Worm (Caenorhabditis elegans): ENCODE data around the gene flp-25.
A peak's percentile ranks its signal among the peaks of the same experiment; 100 is the strongest.

flp-25 gene

DNA sequence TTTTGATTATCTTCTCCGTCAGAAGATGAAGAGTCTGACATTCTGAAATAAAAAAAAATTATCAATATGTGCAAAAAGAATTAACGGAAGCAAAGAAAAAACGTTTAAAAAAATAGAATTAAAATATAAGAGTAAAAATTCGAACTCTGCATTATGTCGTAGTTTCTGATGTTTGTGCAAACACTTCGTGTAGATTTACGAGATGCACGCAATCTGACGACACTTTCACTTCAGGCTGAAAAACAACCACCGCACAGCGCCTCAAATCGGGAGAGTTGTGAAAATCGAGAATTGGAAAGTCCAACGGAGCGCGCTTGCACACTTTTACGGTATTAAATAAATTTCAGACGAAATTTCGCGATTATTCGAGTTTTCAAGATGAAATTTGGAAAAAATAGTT, 45.3 kb downstream of the flp-25 start, which contains the start of gene T26G10.1:
T26G10.1 (minus strand) TSS at position 42 of the 400 bp plus-strand sequence.
- TF ChIP-seq unc-62 (GFP tag; optimal IDR thresholded peaks at IDR 0.05) (no peak), C34B4.2 (tag; optimal IDR thresholded peaks at IDR 0.05) (no peak), nhr-47 (tag; optimal IDR thresholded peaks at IDR 0.05) (peak; percentile 87), efl-1 (optimal IDR thresholded peaks at IDR 0.05) (peak; percentile 76 to 83), efl-1 (GFP tag; optimal IDR thresholded peaks at IDR 0.05 in 1 of 2) (peak; percentile 73 to 97), unc-98 (GFP tag; IDR thresholded peaks at IDR 0.05) (no peak), C16A3.4 (tag; optimal IDR thresholded peaks at IDR 0.05) (peak; percentile 51), mab-9 (GFP tag; IDR thresholded peaks at IDR 0.05) (peak; percentile 85), F16B12.6 (tag; optimal IDR thresholded peaks at IDR 0.05) (peak; percentile 94), ama-1 (optimal IDR thresholded peaks at IDR 0.05) (no peak), elt-3 (tag; optimal IDR thresholded peaks at IDR 0.05) (peak in 1 of 6 experiments; percentile 33), hlh-4 (tag; optimal IDR thresholded peaks at IDR 0.05) (no peak), blmp-1 (tag; optimal IDR thresholded peaks at IDR 0.05) (peak; percentile 93), fkh-8 (tag; optimal IDR thresholded peaks at IDR 0.05) (peak; percentile 70), ztf-11 (tag; optimal IDR thresholded peaks at IDR 0.05) (peak in 1 of 2 experiments; percentile 38), nhr-76 (tag; optimal IDR thresholded peaks at IDR 0.05) (no peak), nhr-12 (tag; optimal IDR thresholded peaks at IDR 0.05) (no peak), nhr-11 (tag; optimal IDR thresholded peaks at IDR 0.05) (no peak), vab-15 (tag; optimal IDR thresholded peaks at IDR 0.05) (no peak), fkh-4 (tag; optimal IDR thresholded peaks at IDR 0.05; ENCODE audit: borderline replicate concordance) (no peak), aly-2 (tag; optimal IDR thresholded peaks at IDR 0.05) (no peak), ets-5 (GFP tag; IDR thresholded peaks at IDR 0.05) (no peak), snpc-4 (tag; optimal IDR thresholded peaks at IDR 0.05) (peak; percentile 80), alr-1 (tag; optimal IDR thresholded peaks at IDR 0.05; ENCODE audit: borderline replicate concordance) (no peak), efl-3 (GFP tag; optimal IDR thresholded peaks at IDR 0.05) (no peak), rnt-1 (tag; optimal IDR thresholded peaks at IDR 0.05) (peak; percentile 79), dpl-1 (GFP tag; optimal IDR thresholded peaks at IDR 0.05) (peak; percentile 73 to 79 (median 78)), hlh-17 (GFP tag; optimal IDR thresholded peaks at IDR 0.05; ENCODE audit: borderline replicate concordance) (no peak), isw-1 (GFP tag; IDR thresholded peaks at IDR 0.05) (peak; percentile 91), ceh-90 (tag; optimal IDR thresholded peaks at IDR 0.05) (no peak), mep-1 (tag; optimal IDR thresholded peaks at IDR 0.05) (peak; percentile 78), nhr-85 (tag) (peak; percentile 87), C04F5.9 (tag; optimal IDR thresholded peaks at IDR 0.05) (peak; percentile 62), pax-3 (tag; optimal IDR thresholded peaks at IDR 0.05) (peak; percentile 45), sox-4 (tag; optimal IDR thresholded peaks at IDR 0.05) (peak; percentile 50), nhr-237 (tag; optimal IDR thresholded peaks at IDR 0.05) (no peak), fos-1 (tag; optimal IDR thresholded peaks at IDR 0.05) (peak; percentile 64), tlp-1 (tag; optimal IDR thresholded peaks at IDR 0.05) (no peak), xbp-1 (tag; optimal IDR thresholded peaks at IDR 0.05) (peak; percentile 79), ceh-82 (tag; optimal IDR thresholded peaks at IDR 0.05) (peak; percentile 62 to 75 (median 65)), skn-1 (tag; optimal IDR thresholded peaks at IDR 0.05) (peak; percentile 48), lin-35 (GFP tag; optimal IDR thresholded peaks at IDR 0.05) (peak; percentile 73 to 77), swsn-7 (tag; optimal IDR thresholded peaks at IDR 0.05) (peak; percentile 84), Y116A8C.19 (tag; optimal IDR thresholded peaks at IDR 0.05; ENCODE audit: borderline replicate concordance) (no peak), nhr-90 (tag; optimal IDR thresholded peaks at IDR 0.05; ENCODE audit: poor library complexity) (peak; percentile 78), nhr-71 (tag; optimal IDR thresholded peaks at IDR 0.05) (peak; percentile 89), pqm-1 (tag; optimal IDR thresholded peaks at IDR 0.05) (no peak), unc-130 (tag; optimal IDR thresholded peaks at IDR 0.05) (peak; percentile 79), snu-23 (GFP tag; optimal IDR thresholded peaks at IDR 0.05) (peak; percentile 87), lsy-2 (tag; optimal IDR thresholded peaks at IDR 0.05) (peak; percentile 88), ces-1 (GFP tag; optimal IDR thresholded peaks at IDR 0.05) (no peak), lin-13 (GFP tag; optimal IDR thresholded peaks at IDR 0.05) (peak; percentile 48), zip-4 (GFP tag; optimal IDR thresholded peaks at IDR 0.05) (no peak), lin-39 (tag; optimal IDR thresholded peaks at IDR 0.05) (peak; percentile 68)
